Worm (Caenorhabditis elegans): ENCODE measurements around the gene nspb-4.
"Not testable (repeated sequence)": the region's sequence is repeated elsewhere in the genome, so short reads cannot be mapped to it uniquely, and the experiment has no call there.

The nspb-4 gene

DNA sequence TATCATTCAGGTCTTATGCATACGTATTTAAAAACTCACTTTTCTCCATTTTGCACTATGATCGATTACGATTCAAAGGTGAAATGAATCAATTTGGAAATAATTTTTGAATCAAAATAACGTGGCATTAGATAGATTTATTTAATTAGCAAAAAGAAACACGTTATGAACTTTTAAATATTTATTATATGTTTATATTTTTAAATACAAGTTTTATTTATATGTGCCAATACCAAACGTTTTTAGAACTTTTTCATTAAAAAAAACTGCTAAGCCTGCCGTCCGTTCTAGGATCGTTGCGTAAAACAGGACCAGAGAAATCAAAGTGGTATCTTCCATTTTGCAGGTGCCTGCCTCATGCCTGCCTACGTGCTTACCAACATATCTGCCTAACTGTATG is 720 bp upstream of the nspb-4 start, which contains the start of gene F38A5.6 (continued):
- TF ChIP-seq ccch-3 (GFP tag; optimal IDR thresholded peaks at IDR 0.05) (no peak), Y53F4B.3 (GFP tag; IDR thresholded peaks at IDR 0.05) (no peak), tbx-9 (tag; optimal IDR thresholded peaks at IDR 0.05; ENCODE audit: borderline replicate concordance) (no peak), lag-1 (GFP tag; IDR thresholded peaks at IDR 0.05) (no peak), madf-8 (GFP tag; conservative IDR thresholded peaks at IDR 0.05) (no peak), madf-3 (GFP tag; IDR thresholded peaks at IDR 0.05) (no peak)

DNA sequence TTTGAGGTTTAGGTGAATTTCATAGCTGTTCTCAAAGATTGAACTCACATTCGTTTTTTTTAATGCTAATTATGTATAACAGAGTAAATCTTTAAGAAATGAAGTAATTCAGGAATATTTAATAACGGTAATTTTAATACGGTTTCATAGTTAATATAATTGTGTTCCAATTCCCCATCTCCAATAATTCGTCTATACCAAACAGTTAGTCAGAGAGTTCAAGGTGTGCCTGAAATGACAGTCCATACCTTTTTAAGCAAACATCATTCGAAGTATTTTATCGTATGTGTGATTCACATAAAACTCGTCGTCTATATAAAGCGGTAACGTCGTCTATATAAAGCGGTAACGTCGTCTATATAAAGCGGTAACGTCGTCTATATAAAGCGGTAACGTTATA is 722 bp downstream of the nspb-4 start, which contains the start of gene nspb-5:
TSS of gene nspb-5 (plus strand) at position 301 of the 400 bp plus-strand sequence.
- TF ChIP-seq efl-1 (GFP tag; optimal IDR thresholded peaks at IDR 0.05); C06A6.2 (GFP tag; conservative IDR thresholded peaks at IDR 0.05); lag-1 (GFP tag; IDR thresholded peaks at IDR 0.05): not testable (repeated sequence)

DNA sequence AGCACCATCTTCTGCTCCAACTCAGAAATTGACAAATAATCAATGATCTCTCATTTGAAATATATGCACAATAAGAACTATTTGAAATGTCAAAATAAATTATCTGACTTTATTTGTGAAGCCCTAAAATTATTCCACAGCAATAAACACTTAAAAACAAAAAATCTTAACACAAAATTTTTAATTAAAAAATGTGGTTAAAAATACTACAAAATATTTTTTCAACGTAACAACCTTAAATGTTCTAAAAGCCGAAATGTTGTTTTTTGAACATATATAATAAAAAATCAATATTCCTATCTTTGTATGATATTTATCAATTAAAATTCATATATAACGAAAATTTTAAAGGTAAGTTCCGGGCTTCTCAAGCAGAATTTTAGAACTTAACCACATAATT is 1.4 kb downstream of the nspb-4 start, which contains the start of gene F38A5.8:
TSS of gene F38A5.8 (plus strand) at position 301 of the 400 bp plus-strand sequence.
- no peak for TF ChIP-seq hlh-12 (tag; optimal IDR thresholded peaks at IDR 0.05)
- TF ChIP-seq Y95B8A.8 (GFP tag; IDR thresholded peaks at IDR 0.05), result no peak
- TF ChIP-seq lag-1 (GFP tag; IDR thresholded peaks at IDR 0.05), result no peak
- TF ChIP-seq B0019.2 (GFP tag; conservative IDR thresholded peaks at IDR 0.05), result no peak
- no peak for TF ChIP-seq unc-62 (GFP tag; optimal IDR thresholded peaks at IDR 0.05)
- TF ChIP-seq ztf-25 (GFP tag; IDR thresholded peaks at IDR 0.05), result no peak
- no peak for TF ChIP-seq sptf-2 (GFP tag; optimal IDR thresholded peaks at IDR 0.05)
- TF ChIP-seq aptf-3 (GFP tag; IDR thresholded peaks at IDR 0.05), result no peak

DNA sequence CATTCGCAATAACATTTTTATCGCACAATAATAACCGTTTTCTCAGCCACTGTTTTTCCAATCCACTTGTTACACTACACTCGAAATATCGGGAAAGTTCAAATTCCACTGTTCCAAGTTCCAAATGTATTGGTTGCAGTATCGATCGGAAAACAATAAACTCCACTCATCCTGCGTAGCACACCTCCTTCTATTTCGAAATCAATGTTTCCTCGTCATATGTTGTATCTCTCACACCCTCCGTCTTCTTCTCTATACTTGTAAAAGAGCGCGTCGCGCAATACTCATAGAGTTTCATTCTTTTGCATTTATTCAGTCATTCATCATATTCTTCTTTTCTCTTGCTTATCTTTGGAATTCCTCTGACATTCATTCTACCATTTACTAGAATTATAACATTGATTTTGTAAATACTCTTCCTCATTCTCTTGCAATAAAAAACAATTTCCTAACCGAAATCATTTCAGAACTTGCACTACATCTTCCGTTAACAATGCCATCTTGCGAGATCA is 3.3 kb downstream of the nspb-4 start, which contains the start of gene sup-36:
TSS of gene sup-36 (plus strand) at position 462 of the 512 bp plus-strand sequence.
- TF ChIP-seq ceh-79 (tag; optimal IDR thresholded peaks at IDR 0.05) (no peak), attf-5 (GFP tag; optimal IDR thresholded peaks at IDR 0.05) (peak; percentile 46), madf-10 (tag; optimal IDR thresholded peaks at IDR 0.05) (no peak), B0035.1 (tag; optimal IDR thresholded peaks at IDR 0.05) (no peak), cebp-1 (GFP tag; IDR thresholded peaks at IDR 0.05) (peak; percentile 84), cebp-1 (tag; optimal IDR thresholded peaks at IDR 0.05) (peak; percentile 90), ekl-4 (GFP tag; IDR thresholded peaks at IDR 0.05) (no peak), nhr-80 (tag; optimal IDR thresholded peaks at IDR 0.05) (peak; percentile 31)

DNA sequence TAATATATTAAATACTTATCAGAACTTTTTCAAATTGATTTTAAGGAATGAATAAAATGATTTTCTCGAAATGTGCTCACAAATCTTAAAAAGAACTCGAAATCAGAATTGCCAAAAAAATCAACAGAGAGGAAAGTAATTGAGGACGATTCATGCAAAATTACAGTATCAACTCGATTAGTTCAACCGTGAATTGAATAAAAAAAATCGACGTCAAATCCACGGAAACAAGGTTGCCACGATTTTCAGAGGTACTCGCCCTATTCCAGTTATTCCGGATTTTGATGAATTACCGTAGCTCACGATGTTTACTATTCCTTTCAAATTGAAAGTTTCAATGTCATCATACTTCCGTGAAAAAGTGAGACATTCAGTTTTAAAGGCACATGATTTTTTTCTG is 4.4 kb downstream of the nspb-4 start, which contains the start of gene F15B10.3:
TSS of gene F15B10.3 (plus strand) at position 301 of the 400 bp plus-strand sequence.
- TF ChIP-seq tbx-9 (tag; optimal IDR thresholded peaks at IDR 0.05; ENCODE audit: borderline replicate concordance), result no peak
- no peak for TF ChIP-seq pha-4 (tag; optimal IDR thresholded peaks at IDR 0.05)
- no peak for TF ChIP-seq F33H1.4 (GFP tag; IDR thresholded peaks at IDR 0.05)
- TF ChIP-seq akir-1 (GFP tag; optimal IDR thresholded peaks at IDR 0.05), result no peak
- no peak for TF ChIP-seq ztf-3 (GFP tag; optimal IDR thresholded peaks at IDR 0.05)
- no peak for TF ChIP-seq lin-54 (GFP tag; optimal IDR thresholded peaks at IDR 0.05)
- no peak for TF ChIP-seq sptf-2 (GFP tag; optimal IDR thresholded peaks at IDR 0.05)
- no peak for TF ChIP-seq ztf-28 (GFP tag; IDR thresholded peaks at IDR 0.05)
- no peak for TF ChIP-seq ztf-6 (GFP tag; IDR thresholded peaks at IDR 0.05)
- no peak for TF ChIP-seq attf-6 (GFP tag; IDR thresholded peaks at IDR 0.05)
- TF ChIP-seq bed-2 (GFP tag; IDR thresholded peaks at IDR 0.05), result no peak
- TF ChIP-seq Y95B8A.8 (GFP tag; IDR thresholded peaks at IDR 0.05), result no peak
- TF ChIP-seq lsy-27 (tag; optimal IDR thresholded peaks at IDR 0.05; ENCODE audit: borderline replicate concordance, insufficient read depth), result no peak
- no peak for TF ChIP-seq T26A5.8 (tag; optimal IDR thresholded peaks at IDR 0.05)
- no peak for TF ChIP-seq sea-2 (GFP tag; IDR thresholded peaks at IDR 0.05)
